Worm (Caenorhabditis elegans) whole organism, mixed stage, embryonic: ENCODE results near the gene M106.3.

Experiments
- elt-1 ChIP-seq: sonication (generic microtip); optimal IDR thresholded peaks from 2 replicates; lab custom pipeline; 2017; ENCODE audit warnings: missing genetic modification characterization, mild to moderate bottlenecking, missing compliant biosample characterization, antibody characterized with exemption, moderate library complexity, borderline replicate concordance; ENCODE audit not compliant: insufficient read depth
- nhr-12 ChIP-seq: fragments of 150-350 bp; optimal IDR thresholded peaks from 2 replicates; lab custom pipeline; 2014; ENCODE audit warnings: missing biosample characterization, missing genetic modification characterization
- unc-39 ChIP-seq: fragments of 150-350 bp; optimal IDR thresholded peaks from 2 replicates; lab custom pipeline; 2014; ENCODE audit warnings: missing biosample characterization, missing genetic modification characterization

ce11 chrII:10888979-10889378, 28.3 kb upstream of the M106.3 start, which contains the start of gene ptr-8:
- TF ChIP-seq unc-39 (tag; lab: Kevin White, UChicago) = no peak
- TF ChIP-seq elt-1 (tag; lab: Kevin White, UChicago) = no peak
- TF ChIP-seq nhr-12 = no peak
